Fruit fly (Drosophila melanogaster) whole organism, embryonic: ENCODE data around the gene Nup358.

ENCODE experiments used
- ATbp ChIP-seq: fragments of 200-800 bp; sonication (Bioruptor generic); optimal IDR thresholded peaks from 2 replicates; lab custom pipeline; 2017; ENCODE audit warnings: missing biosample characterization, mild to moderate bottlenecking, missing genetic modification characterization, missing genetic modification reagents
- Adf1 ChIP-seq: fragments of 200-800 bp; sonication (Bioruptor generic); IDR thresholded peaks from 2 replicates; pipeline ENCODE4 v1.3.6; 2022; ENCODE audit warnings: missing biosample characterization, missing genetic modification characterization
- CG10959 ChIP-seq: fragments of 200-800 bp; sonication (Bioruptor generic); IDR thresholded peaks from 2 replicates; pipeline ENCODE4 v1.3.6; 2022; ENCODE audit warnings: missing biosample characterization, missing genetic modification characterization
- CG11456 ChIP-seq: fragments of 200-800 bp; sonication (Bioruptor generic); IDR thresholded peaks from 3 replicates; pipeline ENCODE4 v1.3.6; 2022; ENCODE audit warnings: missing biosample characterization, missing genetic modification characterization
- CG11723 ChIP-seq: fragments of 200-800 bp; sonication (Bioruptor generic); optimal IDR thresholded peaks from 2 replicates; lab custom pipeline; 2017; ENCODE audit warnings: missing biosample characterization, mild to moderate bottlenecking, missing genetic modification characterization
- CG12769 ChIP-seq: fragments of 200-800 bp; sonication (Bioruptor generic); optimal IDR thresholded peaks from 2 replicates; lab custom pipeline; 2019; ENCODE audit warnings: missing biosample characterization, mild to moderate bottlenecking, missing genetic modification characterization, moderate library complexity
- CG13287 ChIP-seq: fragments of 200-800 bp; sonication (Bioruptor generic); IDR thresholded peaks from 2 replicates; pipeline ENCODE4 v1.3.6; 2022; ENCODE audit warnings: missing biosample characterization, missing genetic modification characterization; ENCODE audit not compliant: partially characterized antibody
- CG13424 ChIP-seq: fragments of 200-800 bp; sonication (Bioruptor generic); optimal IDR thresholded peaks from 2 replicates; lab custom pipeline; 2019; ENCODE audit warnings: missing biosample characterization, mild to moderate bottlenecking, missing genetic modification characterization, moderate library complexity
- CG14050 ChIP-seq: fragments of 200-800 bp; sonication (Bioruptor generic); IDR thresholded peaks from 3 replicates; pipeline ENCODE4 v1.3.6; 2022; ENCODE audit warnings: missing biosample characterization, missing genetic modification characterization
- CG15011 ChIP-seq: fragments of 200-800 bp; sonication (Bioruptor generic); optimal IDR thresholded peaks from 3 replicates; lab custom pipeline; 2018; ENCODE audit warnings: missing biosample characterization, mild to moderate bottlenecking, missing genetic modification characterization
- CG15073 ChIP-seq: fragments of 200-800 bp; sonication (Bioruptor generic); optimal IDR thresholded peaks from 2 replicates; lab custom pipeline; 2016; ENCODE audit warnings: missing biosample characterization, missing genetic modification characterization
- CG15601 ChIP-seq: fragments of 200-800 bp; sonication (Bioruptor generic); optimal IDR thresholded peaks from 3 replicates; lab custom pipeline; 2019; ENCODE audit warnings: missing biosample characterization, mild to moderate bottlenecking, missing genetic modification characterization, moderate library complexity
- CG15696 ChIP-seq: fragments of 200-800 bp; sonication (Bioruptor generic); optimal IDR thresholded peaks from 2 replicates; lab custom pipeline; 2019; ENCODE audit warnings: missing biosample characterization, mild to moderate bottlenecking, missing genetic modification characterization, moderate library complexity
- CG16779 ChIP-seq: fragments of 200-800 bp; sonication (Bioruptor generic); IDR thresholded peaks from 2 replicates; pipeline ENCODE4 v1.3.6; 2022; ENCODE audit warnings: missing biosample characterization, missing genetic modification characterization
- CG17829 ChIP-seq: fragments of 200-800 bp; optimal IDR thresholded peaks from 2 replicates; lab custom pipeline; 2019; ENCODE audit warnings: missing biosample characterization, mild to moderate bottlenecking, missing genetic modification characterization, moderate library complexity
- CG2120 ChIP-seq: fragments of 200-800 bp; sonication (Bioruptor generic); optimal IDR thresholded peaks from 3 replicates; lab custom pipeline; 2016; ENCODE audit warnings: missing biosample characterization, missing genetic modification characterization
- CG2129 ChIP-seq: fragments of 200-800 bp; sonication (Bioruptor generic); IDR thresholded peaks from 2 replicates; pipeline ENCODE4 v1.3.6; 2022; ENCODE audit warnings: missing biosample characterization, missing genetic modification characterization; ENCODE audit not compliant: partially characterized antibody
- CG2199 ChIP-seq: fragments of 200-800 bp; sonication (Bioruptor generic); IDR thresholded peaks from 3 replicates; pipeline ENCODE4 v1.3.6; 2022; ENCODE audit warnings: missing biosample characterization, missing genetic modification characterization
- CG30403 ChIP-seq: fragments of 200-800 bp; sonication (Bioruptor generic); optimal IDR thresholded peaks from 3 replicates; lab custom pipeline; 2016; ENCODE audit warnings: missing biosample characterization, missing genetic modification characterization
- CG4360 ChIP-seq: fragments of 200-800 bp; sonication (Bioruptor generic); IDR thresholded peaks from 2 replicates; pipeline ENCODE4 v1.3.6; 2022; ENCODE audit warnings: missing biosample characterization, missing genetic modification characterization
- CG4404 ChIP-seq: fragments of 200-800 bp; sonication (Bioruptor generic); IDR thresholded peaks from 2 replicates; pipeline ENCODE4 v1.3.6; 2022; ENCODE audit warnings: missing biosample characterization, missing genetic modification characterization
- CG6813 ChIP-seq: fragments of 200-800 bp; sonication (Bioruptor generic); optimal IDR thresholded peaks from 2 replicates; lab custom pipeline; 2017; ENCODE audit warnings: missing biosample characterization, missing genetic modification characterization, mild to moderate bottlenecking, moderate library complexity, missing genetic modification reagents
- CHES-1-like ChIP-seq: fragments of 200-800 bp; sonication (Bioruptor generic); optimal IDR thresholded peaks from 2 replicates; lab custom pipeline; 2016; ENCODE audit warnings: missing biosample characterization, missing genetic modification characterization
- CkIIα-i1 ChIP-seq: fragments of 200-800 bp; sonication (Bioruptor generic); IDR thresholded peaks from 2 replicates; pipeline ENCODE4 v1.3.6; 2022; ENCODE audit warnings: missing biosample characterization, missing genetic modification characterization
- Fer3 ChIP-seq: fragments of 200-800 bp; sonication (Bioruptor generic); optimal IDR thresholded peaks from 2 replicates; lab custom pipeline; 2018; ENCODE audit warnings: missing biosample characterization, mild to moderate bottlenecking, missing genetic modification characterization, moderate library complexity
- Hr39 ChIP-seq: fragments of >200 bp; optimal IDR thresholded peaks from 2 replicates; lab custom pipeline; 2017
- Med ChIP-seq: fragments of 200-800 bp; sonication (Bioruptor generic); peaks from one replicate; lab custom pipeline; 2016; ENCODE audit warnings: missing biosample characterization, missing genetic modification characterization, mild to moderate bottlenecking, inconsistent platforms, moderate library complexity
- Nf-YB ChIP-seq: fragments of 200-800 bp; sonication (Bioruptor generic); optimal IDR thresholded peaks from 3 replicates; lab custom pipeline; 2019; ENCODE audit warnings: missing biosample characterization, mild to moderate bottlenecking, missing genetic modification characterization, moderate library complexity
- YL-1 ChIP-seq: fragments of 200-800 bp; sonication (Bioruptor generic); optimal IDR thresholded peaks from 3 replicates; lab custom pipeline; 2017; ENCODE audit warnings: missing biosample characterization, mild to moderate bottlenecking, missing genetic modification characterization
- amos ChIP-seq: fragments of 200-800 bp; sonication (Bioruptor generic); IDR thresholded peaks from 2 replicates; pipeline ENCODE4 v1.3.6; 2022; ENCODE audit warnings: missing biosample characterization, missing genetic modification characterization; ENCODE audit not compliant: partially characterized antibody
- bbx ChIP-seq: fragments of 200-800 bp; sonication (Bioruptor generic); IDR thresholded peaks from 2 replicates; pipeline ENCODE4 v1.3.6; 2022; ENCODE audit warnings: missing biosample characterization, missing genetic modification characterization; ENCODE audit not compliant: partially characterized antibody
- bcd ChIP-seq: fragments of 200-800 bp; sonication (Bioruptor generic); optimal IDR thresholded peaks from 2 replicates; lab custom pipeline; 2017; ENCODE audit warnings: missing biosample characterization, mild to moderate bottlenecking, missing genetic modification characterization
- btn ChIP-seq: fragments of 200-800 bp; sonication (Bioruptor generic); optimal IDR thresholded peaks from 2 replicates; lab custom pipeline; 2016; ENCODE audit warnings: missing biosample characterization, missing genetic modification characterization
- chinmo ChIP-seq: fragments of 200-800 bp; sonication (Bioruptor generic); IDR thresholded peaks from 4 replicates; pipeline ENCODE4 v1.3.6; 2022; ENCODE audit warnings: missing biosample characterization, missing genetic modification characterization; ENCODE audit not compliant: partially characterized antibody
- esg ChIP-seq: fragments of 200-800 bp; sonication (Bioruptor generic); conservative IDR thresholded peaks from 2 replicates; pipeline ENCODE4 v1.3.6; 2022; ENCODE audit warnings: missing biosample characterization, missing genetic modification characterization
- fd3F ChIP-seq: fragments of 200-800 bp; sonication (Bioruptor generic); optimal IDR thresholded peaks from 2 replicates; lab custom pipeline; 2018; ENCODE audit warnings: missing biosample characterization, mild to moderate bottlenecking, missing genetic modification characterization, moderate library complexity
- ftz-f1 ChIP-seq: fragments of 200-800 bp; sonication (Bioruptor generic); optimal IDR thresholded peaks from 2 replicates; lab custom pipeline; 2016; ENCODE audit warnings: missing biosample characterization, missing genetic modification characterization
- h ChIP-seq: fragments of >200 bp; optimal IDR thresholded peaks from 2 replicates; lab custom pipeline; 2017
- kay ChIP-seq: fragments of 200-800 bp; sonication (Bioruptor generic); optimal IDR thresholded peaks from 2 replicates; lab custom pipeline; 2016; ENCODE audit warnings: missing biosample characterization, missing genetic modification characterization
- mirr ChIP-seq: fragments of 200-800 bp; sonication (Bioruptor generic); optimal IDR thresholded peaks from 3 replicates; lab custom pipeline; 2018; ENCODE audit warnings: missing biosample characterization, mild to moderate bottlenecking, missing genetic modification characterization
- nau ChIP-seq: fragments of 200-800 bp; sonication (Bioruptor generic); optimal IDR thresholded peaks from 3 replicates; lab custom pipeline; 2017; ENCODE audit warnings: missing biosample characterization, mild to moderate bottlenecking, missing genetic modification characterization, missing genetic modification reagents
- nerfin-1 ChIP-seq: fragments of 200-800 bp; sonication (Bioruptor generic); optimal IDR thresholded peaks from 3 replicates; lab custom pipeline; 2019; ENCODE audit warnings: missing biosample characterization, mild to moderate bottlenecking, missing genetic modification characterization, moderate library complexity
- nom ChIP-seq: fragments of 200-800 bp; sonication (Bioruptor generic); optimal IDR thresholded peaks from 2 replicates; lab custom pipeline; 2017; ENCODE audit warnings: missing biosample characterization, missing genetic modification characterization, mild to moderate bottlenecking, moderate library complexity, missing genetic modification reagents
- run ChIP-seq: fragments of 200-800 bp; sonication (Bioruptor generic); optimal IDR thresholded peaks from 3 replicates; lab custom pipeline; 2018; ENCODE audit warnings: missing biosample characterization, mild to moderate bottlenecking, missing genetic modification characterization
- sob ChIP-seq: fragments of 200-800 bp; sonication (Bioruptor generic); IDR thresholded peaks from 2 replicates; pipeline ENCODE4 v1.3.6; 2022; ENCODE audit warnings: missing biosample characterization, missing genetic modification characterization
- vvl ChIP-seq: fragments of 200-800 bp; sonication (Bioruptor generic); IDR thresholded peaks from 2 replicates; pipeline ENCODE4 v1.3.6; 2022; ENCODE audit warnings: missing biosample characterization, missing genetic modification characterization
- zen2 ChIP-seq: fragments of 200-800 bp; sonication (Bioruptor generic); IDR thresholded peaks from 3 replicates; pipeline ENCODE4 v1.3.6; 2022; ENCODE audit warnings: missing biosample characterization, missing genetic modification characterization; ENCODE audit not compliant: partially characterized antibody

Gene Nup358

DNA sequence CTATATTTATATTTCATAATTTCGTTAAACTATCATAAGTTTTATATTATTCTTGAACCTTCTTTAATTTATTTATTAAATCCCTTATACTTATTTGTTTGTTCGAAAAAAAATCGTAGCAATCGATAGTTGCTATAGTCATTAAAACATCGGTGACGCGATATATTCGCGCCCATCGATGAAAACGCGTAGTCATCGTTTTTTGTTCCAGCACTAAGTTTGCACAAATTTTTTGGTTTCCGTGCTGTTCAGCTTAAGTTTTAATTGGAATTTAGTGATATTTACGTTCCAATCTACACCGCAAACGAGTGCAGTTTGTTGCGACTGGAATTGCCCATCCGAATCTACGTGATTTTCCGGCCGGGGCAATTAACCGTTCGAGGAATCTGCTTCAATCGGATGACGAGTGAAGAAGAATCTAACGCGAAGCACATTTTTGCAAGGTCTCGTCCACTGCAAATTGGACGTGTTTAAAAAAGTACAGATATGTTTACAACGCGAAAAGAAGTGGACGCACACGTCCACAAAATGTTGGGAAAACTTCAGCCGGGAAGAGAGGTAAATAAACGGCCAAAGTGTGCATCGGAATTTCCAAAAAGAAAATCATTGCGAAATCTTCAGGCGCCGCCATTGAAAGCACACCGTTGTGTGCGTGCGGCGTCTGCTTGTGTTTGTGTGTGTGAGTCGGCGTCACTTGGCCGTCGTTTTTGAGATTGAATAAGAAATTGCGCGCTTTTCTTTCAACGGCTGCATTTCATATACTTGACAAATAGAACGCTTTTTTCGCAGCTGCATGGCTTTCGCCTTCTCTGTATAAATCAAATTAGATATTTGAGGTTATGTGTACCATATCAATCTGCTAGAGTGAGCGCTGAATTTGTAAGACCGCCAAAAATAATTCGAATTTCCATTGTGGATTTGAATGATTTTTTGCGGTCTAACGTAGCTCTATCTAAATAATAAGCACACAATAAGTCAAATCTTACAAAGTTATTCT, at the start of gene Nup358 (continued):
- TF ChIP-seq bbx (peak; percentile 99), CG10959 (GFP tag; lab: Robert Waterston, UW) (no peak), Adf1 (peak; percentile 5; the same call in 1 of the 2 replicates), fd3F (GFP tag; lab: Kevin White, UChicago) (no peak), CG2199 (no peak), nerfin-1 (tag; lab: Kevin White, UChicago) (peak; percentile 98)
- TF ChIP-seq, all 482 proteins: peak for 98

DNA sequence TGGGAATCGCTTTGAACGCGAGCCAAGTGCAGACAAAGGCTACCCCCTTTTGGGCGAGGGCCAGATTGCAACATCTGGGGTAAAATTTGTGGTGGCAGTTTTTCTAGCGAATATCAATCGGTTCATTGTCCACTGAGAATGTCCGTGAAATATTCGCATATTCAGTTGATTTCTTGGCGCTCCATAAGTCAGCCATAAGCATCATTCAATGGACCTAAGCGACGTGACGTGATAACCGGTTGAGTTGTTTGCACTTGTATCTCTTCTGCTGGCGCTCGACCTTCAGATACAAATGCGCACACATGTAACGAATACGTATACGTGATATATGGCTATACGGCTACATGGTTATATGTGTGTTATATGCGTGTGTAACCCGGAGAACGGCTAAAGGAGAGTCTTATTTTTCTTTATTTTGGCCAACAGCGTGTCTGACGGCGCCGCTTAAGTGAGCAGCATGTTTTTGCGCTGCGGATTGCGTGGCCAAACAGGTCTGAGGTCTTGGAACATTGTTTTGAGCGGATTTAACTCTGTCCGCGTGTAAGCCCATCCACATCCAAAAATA, 43.7 kb upstream of the Nup358 start:
- TF ChIP-seq amos (0 out of 2 replicates have a peak, but pooled peaks have one; percentile 13), sob (GFP tag; lab: Robert Waterston, UW) (no peak), CG11456 (GFP tag; lab: Robert Waterston, UW) (no peak), run (tag; lab: Kevin White, UChicago) (no peak), vvl (GFP tag; lab: Robert Waterston, UW) (0 out of 2 replicates have a peak, but pooled peaks have one; percentile 6), nom (GFP tag; lab: Kevin White, UChicago) (peak; percentile 7), CG4404 (no peak), CG12769 (tag; lab: Kevin White, UChicago) (peak; percentile 37), btn (GFP tag; lab: Kevin White, UChicago) (no peak), CG13424 (tag; lab: Kevin White, UChicago) (no peak), CG15601 (tag; lab: Kevin White, UChicago) (no peak), CG15073 (GFP tag; lab: Kevin White, UChicago) (no peak), Med (GFP tag; lab: Kevin White, UChicago) (peak; percentile 68), CG17829 (tag; lab: Kevin White, UChicago) (no peak), bcd (GFP tag; lab: Kevin White, UChicago) (no peak), ftz-f1 (peak; percentile 73), CG4360 (GFP tag; lab: Robert Waterston, UW) (no peak), CkIIα-i1 (GFP tag; lab: Robert Waterston, UW) (no peak), Nf-YB (no peak), chinmo (GFP tag; lab: Robert Waterston, UW) (peak; percentile 88; the same call in 2 of the 4 replicates), CG11723 (no peak), CG6813 (no peak), h (no peak), CG13287 (GFP tag; lab: Robert Waterston, UW) (peak; percentile 24; the same call in 1 of the 2 replicates), CG15696 (tag; lab: Kevin White, UChicago) (no peak), zen2 (GFP tag; lab: Robert Waterston, UW) (no peak), CHES-1-like (GFP tag; lab: Kevin White, UChicago) (no peak), CG16779 (no peak), kay (GFP tag; lab: Kevin White, UChicago) (no peak), CG2120 (no peak), CG2129 (GFP tag; lab: Robert Waterston, UW) (no peak), nau (no peak), ATbp (no peak), CG15011 (no peak), YL-1 (GFP tag; lab: Kevin White, UChicago) (no peak), mirr (peak; percentile 62), Fer3 (tag; lab: Kevin White, UChicago) (no peak), esg (GFP tag; lab: Robert Waterston, UW) (no peak), CG30403 (GFP tag; lab: Kevin White, UChicago) (no peak), Hr39 (no peak), CG14050 (no peak)
